Fruit fly (Drosophila melanogaster) whole organism, pupa: ENCODE results near the gene bond.

Experiments
- CG10348 ChIP-seq: fragments of 200-800 bp; sonication (Bioruptor generic); IDR thresholded peaks from 2 replicates; pipeline ENCODE4 v1.3.6; 2022; ENCODE audit warnings: missing biosample characterization, missing genetic modification characterization
- CG12605 ChIP-seq: fragments of 200-800 bp; sonication (Bioruptor generic); IDR thresholded peaks from 2 replicates; pipeline ENCODE4 v1.3.6; 2022; ENCODE audit warnings: missing biosample characterization, missing genetic modification characterization
- CG13204 ChIP-seq: fragments of 200-800 bp; sonication (Bioruptor generic); optimal IDR thresholded peaks from 2 replicates; lab custom pipeline; 2018; ENCODE audit warnings: missing biosample characterization, mild to moderate bottlenecking, missing genetic modification characterization, moderate library complexity
- CG14655 ChIP-seq: fragments of 200-800 bp; sonication (Bioruptor generic); optimal IDR thresholded peaks from 3 replicates; lab custom pipeline; 2017; ENCODE audit warnings: mild to moderate bottlenecking, missing biosample characterization, missing genetic modification reagents, missing genetic modification characterization
- CG15710 ChIP-seq: fragments of 200-800 bp; sonication (Bioruptor generic); optimal IDR thresholded peaks from 2 replicates; lab custom pipeline; 2018; ENCODE audit warnings: missing biosample characterization, mild to moderate bottlenecking, missing genetic modification characterization, moderate library complexity
- CG34367 ChIP-seq: fragments of 200-800 bp; sonication (Bioruptor generic); optimal IDR thresholded peaks from 2 replicates; lab custom pipeline; 2018; ENCODE audit warnings: missing biosample characterization, mild to moderate bottlenecking, missing genetic modification characterization
- CG8159 ChIP-seq: fragments of 200-800 bp; sonication (Bioruptor generic); optimal IDR thresholded peaks from 3 replicates; lab custom pipeline; 2018; ENCODE audit warnings: missing biosample characterization, mild to moderate bottlenecking, missing genetic modification characterization, moderate library complexity
- D1 ChIP-seq: fragments of 200-800 bp; sonication (Bioruptor generic); optimal IDR thresholded peaks from 2 replicates; lab custom pipeline; 2018; ENCODE audit warnings: missing biosample characterization, mild to moderate bottlenecking, missing genetic modification characterization, moderate library complexity
- EcR ChIP-seq: fragments of 200-800 bp; sonication (Bioruptor generic); optimal IDR thresholded peaks from 3 replicates; lab custom pipeline; 2019; ENCODE audit warnings: missing biosample characterization, missing genetic modification characterization, mild to moderate bottlenecking, moderate library complexity, missing genetic modification reagents
- Ets98B ChIP-seq: fragments of 200-800 bp; sonication (Bioruptor generic); IDR thresholded peaks from 2 replicates; pipeline ENCODE4 v1.3.6; 2022; ENCODE audit warnings: missing biosample characterization, missing genetic modification characterization
- Pif1B ChIP-seq: fragments of 200-800 bp; sonication (Bioruptor generic); optimal IDR thresholded peaks from 3 replicates; lab custom pipeline; 2016; ENCODE audit warnings: missing biosample characterization, missing genetic modification characterization
- fd96Ca ChIP-seq: fragments of 200-800 bp; sonication (Bioruptor generic); IDR thresholded peaks from 3 replicates; pipeline ENCODE4 v1.3.6; 2022; ENCODE audit warnings: missing biosample characterization, missing genetic modification characterization
- gl ChIP-seq: fragments of 200-800 bp; sonication (Bioruptor generic); optimal IDR thresholded peaks from 2 replicates; lab custom pipeline; 2018; ENCODE audit warnings: missing biosample characterization, mild to moderate bottlenecking, missing genetic modification characterization
- rn ChIP-seq: fragments of 200-800 bp; sonication (Bioruptor generic); IDR thresholded peaks from 2 replicates; pipeline ENCODE4 v1.3.6; 2022; ENCODE audit warnings: missing biosample characterization, missing genetic modification characterization

dm6 chr3R:22524344-22525072 is 26.0 kb upstream of the bond start:
- TF ChIP-seq D1 (tag; lab: Kevin White, UChicago) = no peak
- no peak for TF ChIP-seq CG8159 (tag; lab: Kevin White, UChicago)
- TF ChIP-seq gl = no peak
- no peak for TF ChIP-seq Pif1B
- no peak for TF ChIP-seq rn (GFP tag; lab: Robert Waterston, UW)
- no peak for TF ChIP-seq Ets98B (GFP tag; lab: Robert Waterston, UW)
- TF ChIP-seq CG15710 (tag; lab: Kevin White, UChicago) = no peak
- peak; percentile 91 for TF ChIP-seq EcR (GFP tag; lab: Kevin White, UChicago)
- no peak for TF ChIP-seq fd96Ca (GFP tag; lab: Robert Waterston, UW)
- TF ChIP-seq CG10348 (GFP tag; lab: Robert Waterston, UW) = no peak
- no peak for TF ChIP-seq CG12605 (GFP tag; lab: Robert Waterston, UW)
- no peak for TF ChIP-seq CG14655
- no peak for TF ChIP-seq CG34367 (tag; lab: Kevin White, UChicago)
- no peak for TF ChIP-seq CG13204 (GFP tag; lab: Kevin White, UChicago)
